Fruit fly (Drosophila melanogaster) whole organism, pupa: ENCODE measurements around the gene Cpr78Cb.

Experiments
- CG10348 ChIP-seq: fragments of 200-800 bp; sonication (Bioruptor generic); IDR thresholded peaks from 2 replicates; pipeline ENCODE4 v1.3.6; 2022; ENCODE audit warnings: missing biosample characterization, missing genetic modification characterization
- CG13204 ChIP-seq: fragments of 200-800 bp; sonication (Bioruptor generic); optimal IDR thresholded peaks from 2 replicates; lab custom pipeline; 2018; ENCODE audit warnings: missing biosample characterization, mild to moderate bottlenecking, missing genetic modification characterization, moderate library complexity
- CG14655 ChIP-seq: fragments of 200-800 bp; sonication (Bioruptor generic); optimal IDR thresholded peaks from 3 replicates; lab custom pipeline; 2017; ENCODE audit warnings: mild to moderate bottlenecking, missing biosample characterization, missing genetic modification reagents, missing genetic modification characterization
- CG15710 ChIP-seq: fragments of 200-800 bp; sonication (Bioruptor generic); optimal IDR thresholded peaks from 2 replicates; lab custom pipeline; 2018; ENCODE audit warnings: missing biosample characterization, mild to moderate bottlenecking, missing genetic modification characterization, moderate library complexity
- CG8159 ChIP-seq: fragments of 200-800 bp; sonication (Bioruptor generic); optimal IDR thresholded peaks from 3 replicates; lab custom pipeline; 2018; ENCODE audit warnings: missing biosample characterization, mild to moderate bottlenecking, missing genetic modification characterization, moderate library complexity
- CG8301 ChIP-seq: fragments of 200-800 bp; sonication (Bioruptor generic); optimal IDR thresholded peaks from 2 replicates; lab custom pipeline; 2018; ENCODE audit warnings: missing biosample characterization, mild to moderate bottlenecking, missing genetic modification characterization
- CG9948 ChIP-seq: fragments of 200-800 bp; sonication (Bioruptor generic); optimal IDR thresholded peaks from 2 replicates; lab custom pipeline; 2018; ENCODE audit warnings: missing biosample characterization, mild to moderate bottlenecking, missing genetic modification characterization, moderate library complexity
- D1 ChIP-seq: fragments of 200-800 bp; sonication (Bioruptor generic); optimal IDR thresholded peaks from 2 replicates; lab custom pipeline; 2018; ENCODE audit warnings: missing biosample characterization, mild to moderate bottlenecking, missing genetic modification characterization, moderate library complexity
- EcR ChIP-seq: fragments of 200-800 bp; sonication (Bioruptor generic); optimal IDR thresholded peaks from 3 replicates; lab custom pipeline; 2019; ENCODE audit warnings: missing biosample characterization, missing genetic modification characterization, mild to moderate bottlenecking, moderate library complexity, missing genetic modification reagents
- Pif1A ChIP-seq: fragments of 200-800 bp; sonication (Bioruptor generic); optimal IDR thresholded peaks from 3 replicates; lab custom pipeline; 2016; ENCODE audit warnings: missing biosample characterization, missing genetic modification characterization
- Pif1B ChIP-seq: fragments of 200-800 bp; sonication (Bioruptor generic); optimal IDR thresholded peaks from 3 replicates; lab custom pipeline; 2016; ENCODE audit warnings: missing biosample characterization, missing genetic modification characterization
- fd96Ca ChIP-seq: fragments of 200-800 bp; sonication (Bioruptor generic); IDR thresholded peaks from 3 replicates; pipeline ENCODE4 v1.3.6; 2022; ENCODE audit warnings: missing biosample characterization, missing genetic modification characterization
- gl ChIP-seq: fragments of 200-800 bp; sonication (Bioruptor generic); optimal IDR thresholded peaks from 2 replicates; lab custom pipeline; 2018; ENCODE audit warnings: missing biosample characterization, mild to moderate bottlenecking, missing genetic modification characterization

DNA sequence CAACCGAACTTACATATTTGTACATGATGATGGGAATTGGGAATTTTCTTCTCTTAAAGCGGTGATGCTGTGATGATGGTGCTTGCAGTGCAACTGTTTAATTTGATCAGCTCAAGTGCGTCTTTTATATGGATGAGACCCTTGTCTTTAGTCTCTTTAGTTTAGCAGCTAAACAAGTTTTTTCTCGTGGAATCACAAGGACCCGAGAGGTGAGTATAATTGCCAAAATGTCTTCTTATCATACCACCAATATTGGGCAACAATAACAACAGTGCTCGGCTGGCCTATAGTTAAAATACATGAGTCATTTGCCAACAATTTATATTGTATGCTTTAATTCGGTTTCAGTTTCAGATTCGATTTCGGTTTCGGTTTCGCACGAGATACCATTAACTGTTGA is 3.4 kb downstream of the Cpr78Cb start, which contains the start of gene Edg78E:
- TF ChIP-seq D1 (no peak), CG9948 (tag; lab: Kevin White, UChicago) (no peak), Pif1B (GFP tag; lab: Kevin White, UChicago) (no peak), CG15710 (tag; lab: Kevin White, UChicago) (no peak), CG8301 (tag; lab: Kevin White, UChicago) (no peak), CG13204 (GFP tag; lab: Kevin White, UChicago) (no peak), EcR (GFP tag; lab: Kevin White, UChicago) (no peak), CG14655 (GFP tag; lab: Kevin White, UChicago) (no peak), gl (no peak), CG8159 (no peak), fd96Ca (GFP tag; lab: Robert Waterston, UW) (no peak), Pif1A (no peak), CG10348 (GFP tag; lab: Robert Waterston, UW) (no peak)
